Fruit fly (Drosophila melanogaster) whole organism, prepupa: ENCODE data around the gene axo.

Experiments used
- Blimp-1 ChIP-seq: fragments of 200-800 bp; sonication (Bioruptor generic); optimal IDR thresholded peaks from 3 replicates; lab custom pipeline; 2017; ENCODE audit warnings: missing biosample characterization, missing genetic modification characterization, mild to moderate bottlenecking, moderate library complexity, missing genetic modification reagents
- CG10631 ChIP-seq: fragments of 200-800 bp; sonication (Bioruptor generic); optimal IDR thresholded peaks from 2 replicates; lab custom pipeline; 2016; ENCODE audit warnings: missing biosample characterization, missing genetic modification characterization
- CG11294 ChIP-seq: fragments of 200-800 bp; sonication (Bioruptor generic); IDR thresholded peaks from 2 replicates; pipeline ENCODE4 v1.3.6; 2022; ENCODE audit warnings: missing biosample characterization, missing genetic modification characterization
- CG15336 ChIP-seq: fragments of 200-800 bp; sonication (Bioruptor generic); IDR thresholded peaks from 2 replicates; pipeline ENCODE4 v1.3.6; 2022; ENCODE audit warnings: missing biosample characterization, missing genetic modification characterization
- CG1621 ChIP-seq: fragments of 200-800 bp; sonication (Bioruptor generic); optimal IDR thresholded peaks from 3 replicates; lab custom pipeline; 2018; ENCODE audit warnings: missing biosample characterization, mild to moderate bottlenecking, missing genetic modification characterization
- CG16779 ChIP-seq: fragments of 200-800 bp; sonication (Bioruptor generic); optimal IDR thresholded peaks from 3 replicates; lab custom pipeline; 2017; ENCODE audit warnings: missing biosample characterization, mild to moderate bottlenecking, missing genetic modification characterization
- CG3032 ChIP-seq: fragments of 200-800 bp; optimal IDR thresholded peaks from 2 replicates; lab custom pipeline; 2019; ENCODE audit warnings: missing biosample characterization, mild to moderate bottlenecking, missing genetic modification characterization, moderate library complexity
- CG32006 ChIP-seq: fragments of 200-800 bp; sonication (Bioruptor generic); optimal IDR thresholded peaks from 3 replicates; lab custom pipeline; 2017; ENCODE audit warnings: missing biosample characterization, mild to moderate bottlenecking, missing genetic modification characterization
- CG34406 ChIP-seq: fragments of 200-800 bp; sonication (Bioruptor generic); optimal IDR thresholded peaks from 3 replicates; lab custom pipeline; 2016; ENCODE audit warnings: missing biosample characterization, missing genetic modification characterization
- CG3919 ChIP-seq: fragments of 200-800 bp; sonication (Bioruptor generic); optimal IDR thresholded peaks from 3 replicates; lab custom pipeline; 2016; ENCODE audit warnings: missing biosample characterization, missing genetic modification characterization
- CG4318 ChIP-seq: fragments of 200-800 bp; sonication (Bioruptor generic); optimal IDR thresholded peaks from 3 replicates; lab custom pipeline; 2017; ENCODE audit warnings: missing biosample characterization, mild to moderate bottlenecking, missing genetic modification characterization
- CG6163 ChIP-seq: fragments of 200-800 bp; sonication (Bioruptor generic); IDR thresholded peaks from 3 replicates; pipeline ENCODE4 v1.3.6; 2022; ENCODE audit warnings: missing biosample characterization, missing genetic modification characterization
- CG6276 ChIP-seq: fragments of 200-800 bp; sonication (Bioruptor generic); optimal IDR thresholded peaks from 2 replicates; lab custom pipeline; 2017; ENCODE audit warnings: missing biosample characterization, mild to moderate bottlenecking, missing genetic modification characterization
- CG7368 ChIP-seq: fragments of 200-800 bp; sonication (Bioruptor generic); optimal IDR thresholded peaks from 3 replicates; lab custom pipeline; 2016; ENCODE audit warnings: missing biosample characterization, missing genetic modification characterization
- CG8119 ChIP-seq: fragments of 200-800 bp; sonication (Bioruptor generic); IDR thresholded peaks from 3 replicates; pipeline ENCODE4 v1.3.6; 2022; ENCODE audit warnings: missing biosample characterization, missing genetic modification characterization
- CG8319 ChIP-seq: fragments of 200-800 bp; sonication (Bioruptor generic); optimal IDR thresholded peaks from 3 replicates; lab custom pipeline; 2016; ENCODE audit warnings: missing biosample characterization, missing genetic modification characterization
- CG8632 ChIP-seq: fragments of 200-800 bp; sonication (Bioruptor generic); optimal IDR thresholded peaks from 3 replicates; lab custom pipeline; 2016; ENCODE audit warnings: missing biosample characterization, missing genetic modification characterization
- Eip78C ChIP-seq: fragments of 200-800 bp; sonication (Bioruptor generic); peaks from one replicate; lab custom pipeline; 2016; ENCODE audit warnings: missing biosample characterization, missing genetic modification characterization
- Ets96B ChIP-seq: fragments of 200-800 bp; optimal IDR thresholded peaks from 2 replicates; lab custom pipeline; 2019; ENCODE audit warnings: missing biosample characterization, mild to moderate bottlenecking, missing genetic modification characterization, moderate library complexity
- OdsH ChIP-seq: fragments of 200-800 bp; sonication (Bioruptor generic); optimal IDR thresholded peaks from 3 replicates; lab custom pipeline; 2016; ENCODE audit warnings: missing biosample characterization, missing genetic modification characterization
- Smox ChIP-seq: fragments of 200-800 bp; sonication (Bioruptor generic); optimal IDR thresholded peaks from 3 replicates; lab custom pipeline; 2016; ENCODE audit warnings: missing biosample characterization, missing genetic modification characterization
- Sox15 ChIP-seq: fragments of 200-800 bp; sonication (Bioruptor generic); optimal IDR thresholded peaks from 3 replicates; lab custom pipeline; 2016; ENCODE audit warnings: missing biosample characterization, missing genetic modification characterization
- achi ChIP-seq: fragments of 200-800 bp; sonication (Bioruptor generic); optimal IDR thresholded peaks from 3 replicates; lab custom pipeline; 2016; ENCODE audit warnings: missing biosample characterization, missing genetic modification characterization
- acj6 ChIP-seq: fragments of 200-800 bp; sonication (Bioruptor generic); optimal IDR thresholded peaks from 3 replicates; lab custom pipeline; 2016; ENCODE audit warnings: missing biosample characterization, missing genetic modification characterization
- cyc ChIP-seq: fragments of 200-800 bp; sonication (Bioruptor generic); optimal IDR thresholded peaks from 3 replicates; lab custom pipeline; 2016; ENCODE audit warnings: missing biosample characterization, missing genetic modification characterization
- dac ChIP-seq: fragments of 200-800 bp; sonication (Bioruptor generic); optimal IDR thresholded peaks from 2 replicates; lab custom pipeline; 2017; ENCODE audit warnings: missing biosample characterization, mild to moderate bottlenecking, missing genetic modification characterization
- dsx ChIP-seq: fragments of 200-800 bp; optimal IDR thresholded peaks from 3 replicates; lab custom pipeline; 2019; ENCODE audit warnings: missing biosample characterization, mild to moderate bottlenecking, missing genetic modification characterization, moderate library complexity; ENCODE audit not compliant: poor library complexity, severe bottlenecking
- esn ChIP-seq: fragments of 200-800 bp; sonication (Bioruptor generic); optimal IDR thresholded peaks from 2 replicates; lab custom pipeline; 2016; ENCODE audit warnings: missing biosample characterization, mild to moderate bottlenecking, missing genetic modification characterization, moderate library complexity
- fkh ChIP-seq: fragments of 200-800 bp; sonication (Bioruptor generic); optimal IDR thresholded peaks from 3 replicates; lab custom pipeline; 2017; ENCODE audit warnings: missing biosample characterization, mild to moderate bottlenecking, missing genetic modification characterization, moderate library complexity
- lz ChIP-seq: fragments of 200-800 bp; sonication (Bioruptor generic); optimal IDR thresholded peaks from 3 replicates; lab custom pipeline; 2016; ENCODE audit warnings: missing biosample characterization, missing genetic modification characterization
- salr ChIP-seq, 2 experiments: fragments of 200-800 bp; sonication (Bioruptor generic); optimal IDR thresholded peaks; 3 replicates each; lab custom pipeline; 2016 to 2018; ENCODE audit warnings: missing biosample characterization in 2 of 2, missing genetic modification characterization in 2 of 2, mild to moderate bottlenecking in 1 of 2
- spab ChIP-seq: fragments of 200-800 bp; sonication (Bioruptor generic); optimal IDR thresholded peaks from 2 replicates; lab custom pipeline; 2017; ENCODE audit warnings: missing biosample characterization, mild to moderate bottlenecking, missing genetic modification characterization, missing genetic modification reagents
- ss ChIP-seq, 2 experiments: fragments of 200-800 bp; sonication (Bioruptor generic); optimal IDR thresholded peaks; 2 replicates in 1 of 2; 3 replicates in 1 of 2; lab custom pipeline; 2017 to 2018; ENCODE audit warnings: mild to moderate bottlenecking in 2 of 2, missing biosample characterization in 2 of 2, missing genetic modification characterization in 2 of 2, moderate library complexity in 1 of 2
- svp ChIP-seq: fragments of 200-800 bp; sonication (Bioruptor generic); peaks from one replicate; lab custom pipeline; 2016; ENCODE audit warnings: missing biosample characterization, missing genetic modification characterization
- topi ChIP-seq: fragments of 200-800 bp; sonication (Bioruptor generic); optimal IDR thresholded peaks from 3 replicates; lab custom pipeline; 2016; ENCODE audit warnings: missing biosample characterization, missing genetic modification characterization

axo gene

dm6 chr3L:4619497-4620211, 67.5 kb downstream of the axo start (continued):
- TF ChIP-seq CG4318 (GFP tag; lab: Kevin White, UChicago) (no peak), Blimp-1 (GFP tag; lab: Kevin White, UChicago) (no peak), CG8319 (GFP tag; lab: Kevin White, UChicago) (peak; percentile 37), CG3919 (GFP tag; lab: Kevin White, UChicago) (peak; percentile 59), CG8119 (GFP tag; lab: Robert Waterston, UW) (peak; percentile 54), lz (peak; percentile 53), CG1621 (tag; lab: Kevin White, UChicago) (peak; percentile 47), CG15336 (GFP tag; lab: Robert Waterston, UW) (peak; percentile 52), CG6163 (GFP tag; lab: Robert Waterston, UW) (peak; percentile 83), topi (peak; percentile 53), Smox (GFP tag; lab: Kevin White, UChicago) (peak; percentile 41), dac (GFP tag; lab: Kevin White, UChicago) (no peak), dsx (GFP tag; lab: Kevin White, UChicago) (peak; percentile 41), CG6276 (no peak)
- TF ChIP-seq, all 60 proteins: peak for 43

- TF ChIP-seq CG8632, result no peak
- peak; percentile 46 for TF ChIP-seq Ets96B (tag; lab: Kevin White, UChicago)
Observed at dm6 chr3L:4618865-4619496, 68.1 kb downstream of the axo start.

- peak; percentile 77 for TF ChIP-seq fkh (GFP tag; lab: Kevin White, UChicago)
- TF ChIP-seq CG8119 (GFP tag; lab: Robert Waterston, UW), result peak; percentile 25; the same call in 1 of the 3 replicates
- no peak for TF ChIP-seq achi
Observed at dm6 chr3L:4615064-4615463, 72.1 kb downstream of the axo start.

DNA sequence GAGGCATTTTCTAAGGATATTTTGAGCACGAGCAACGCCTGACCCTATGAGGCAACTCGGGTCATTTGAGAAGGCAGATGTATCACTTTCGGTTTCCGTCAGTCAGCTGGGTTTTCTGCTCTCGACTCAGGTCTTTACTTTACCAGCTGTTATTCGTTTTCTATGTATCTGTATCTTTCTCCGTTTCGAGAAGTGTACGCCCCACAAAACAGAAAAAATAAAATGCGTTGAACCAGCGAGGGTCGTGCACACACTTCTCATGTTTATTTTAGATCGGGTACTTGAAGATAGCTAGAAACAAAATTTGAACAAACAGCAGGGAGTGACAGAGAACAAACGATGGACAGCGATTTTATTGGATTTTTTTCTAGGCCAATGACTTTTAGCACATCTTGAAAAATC, 73.3 kb downstream of the axo start:
- TF ChIP-seq CG16779 (tag; lab: Kevin White, UChicago) (no peak), CG34406 (GFP tag; lab: Kevin White, UChicago) (no peak), CG10631 (GFP tag; lab: Kevin White, UChicago) (no peak), esn (GFP tag; lab: Kevin White, UChicago) (no peak), Eip78C (GFP tag; lab: Kevin White, UChicago) (peak; percentile 43), acj6 (no peak), CG32006 (GFP tag; lab: Kevin White, UChicago) (no peak), CG11294 (GFP tag; lab: Robert Waterston, UW) (no peak), CG6276 (no peak), dsx (GFP tag; lab: Kevin White, UChicago) (no peak), salr (GFP tag; optimal IDR thresholded peaks at IDR 0.05; lab: Kevin White, UChicago) (no peak), spab (GFP tag; lab: Kevin White, UChicago) (no peak), ss (GFP tag; optimal IDR thresholded peaks at IDR 0.05; lab: Kevin White, UChicago) (no peak), fkh (GFP tag; lab: Kevin White, UChicago) (peak; percentile 81), OdsH (GFP tag; lab: Kevin White, UChicago) (no peak), CG4318 (GFP tag; lab: Kevin White, UChicago) (no peak), CG3032 (tag; lab: Kevin White, UChicago) (no peak), CG8632 (no peak), CG7368 (no peak), CG3919 (GFP tag; lab: Kevin White, UChicago) (no peak), Smox (GFP tag; lab: Kevin White, UChicago) (no peak), Sox15 (no peak), lz (no peak), cyc (GFP tag; lab: Kevin White, UChicago) (no peak), svp (GFP tag; lab: Kevin White, UChicago) (peak; percentile 65)
